Worm (Caenorhabditis elegans) whole organism, late embryonic: ENCODE results near the gene W09C2.10.

ENCODE experiments used
- K02D7.2 ChIP-seq: sonication (generic microtip); optimal IDR thresholded peaks from 2 replicates; lab custom pipeline; 2017; ENCODE audit warnings: mild to moderate bottlenecking, missing genetic modification characterization, missing compliant biosample characterization
- ahr-1 ChIP-seq: sonication (generic microtip); optimal IDR thresholded peaks from 2 replicates; lab custom pipeline; 2016; ENCODE audit warnings: missing genetic modification characterization, missing compliant biosample characterization
- ama-1 ChIP-seq: fragments of 150-350 bp; optimal IDR thresholded peaks from 2 replicates; lab custom pipeline; 2014
- dmd-4 ChIP-seq: sonication (generic microtip); optimal IDR thresholded peaks from 2 replicates; lab custom pipeline; 2016; ENCODE audit warnings: borderline replicate concordance, missing genetic modification characterization, missing compliant biosample characterization
- dve-1 ChIP-seq: sonication (generic microtip); optimal IDR thresholded peaks from 2 replicates; lab custom pipeline; 2017; ENCODE audit warnings: antibody characterized with exemption, mild to moderate bottlenecking, missing genetic modification characterization, missing compliant biosample characterization
- elt-2 ChIP-seq: sonication (generic microtip); optimal IDR thresholded peaks from 2 replicates; lab custom pipeline; 2016; ENCODE audit warnings: missing genetic modification reagents, missing genetic modification characterization, missing compliant biosample characterization
- eyg-1 ChIP-seq: sonication (generic microtip); optimal IDR thresholded peaks from 2 replicates; lab custom pipeline; 2016; ENCODE audit warnings: missing genotype, missing genetic modification characterization, missing compliant biosample characterization
- gmeb-2 ChIP-seq: sonication (generic microtip); optimal IDR thresholded peaks from 2 replicates; lab custom pipeline; 2016; ENCODE audit warnings: missing genetic modification characterization, inconsistent platforms, missing compliant biosample characterization
- hlh-30 ChIP-seq: sonication (generic microtip); optimal IDR thresholded peaks from 2 replicates; lab custom pipeline; 2017; ENCODE audit warnings: antibody characterized with exemption, missing genetic modification characterization, missing compliant biosample characterization; ENCODE audit not compliant: insufficient read depth
- nfya-1 ChIP-seq: sonication (generic microtip); optimal IDR thresholded peaks from 2 replicates; lab custom pipeline; 2017; ENCODE audit warnings: missing genetic modification characterization, mild to moderate bottlenecking, missing compliant biosample characterization, antibody characterized with exemption, moderate library complexity
- nhr-11 ChIP-seq: fragments of 150-350 bp; optimal IDR thresholded peaks from 2 replicates; lab custom pipeline; 2014; ENCODE audit warnings: missing biosample characterization, missing genetic modification characterization
- pros-1 ChIP-seq: fragments of 150-350 bp; optimal IDR thresholded peaks from 2 replicates; lab custom pipeline; 2014; ENCODE audit warnings: missing biosample characterization, missing genetic modification reagents, missing genetic modification characterization
- tbx-2 ChIP-seq: sonication (generic microtip); optimal IDR thresholded peaks from 2 replicates; lab custom pipeline; 2016; ENCODE audit warnings: missing genetic modification characterization, missing compliant biosample characterization

DNA sequence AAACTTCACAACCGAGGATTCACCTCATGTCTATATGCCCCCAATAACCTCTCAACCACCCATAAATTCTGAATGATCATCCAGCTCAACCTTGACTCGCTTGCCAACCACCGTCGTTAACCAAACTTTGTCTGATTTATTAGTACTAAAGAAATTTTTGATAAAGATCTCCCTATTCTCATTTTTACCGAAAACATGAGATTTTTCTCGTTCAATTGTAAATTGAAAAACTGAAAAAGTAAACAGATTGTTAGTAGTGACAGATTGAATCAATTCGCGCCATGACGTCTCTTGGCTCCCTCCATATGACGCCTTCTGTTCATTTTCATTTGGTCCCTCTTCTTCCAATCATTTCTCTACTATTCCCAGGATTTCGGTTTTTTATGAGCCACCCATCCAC lies 16.9 kb downstream of the W09C2.10 start:
- TF ChIP-seq nfya-1 (tag; lab: Kevin White, UChicago) (no peak), gmeb-2 (tag; lab: Kevin White, UChicago) (no peak), K02D7.2 (tag; lab: Kevin White, UChicago) (no peak), nhr-11 (tag; lab: Kevin White, UChicago) (no peak), ahr-1 (tag; lab: Kevin White, UChicago) (no peak), dve-1 (no peak), hlh-30 (no peak), ama-1 (lab: Kevin White, UChicago) (no peak), dmd-4 (no peak), elt-2 (tag; lab: Kevin White, UChicago) (no peak), tbx-2 (tag; lab: Kevin White, UChicago) (no peak), eyg-1 (no peak), pros-1 (no peak)
